Worm (Caenorhabditis elegans) whole organism, L2 larva: Measurements from ENCODE around the gene T23G4.127.

ENCODE experiments used
- C34F6.9 ChIP-seq: fragments of 150-350 bp; optimal IDR thresholded peaks from 2 replicates; lab custom pipeline; 2014; ENCODE audit warnings: missing biosample characterization, missing genetic modification characterization
- F13H6.1 ChIP-seq: sonication (generic microtip); optimal IDR thresholded peaks from 2 replicates; lab custom pipeline; 2016; ENCODE audit warnings: missing genetic modification characterization, missing compliant biosample characterization
- Y55F3AM.14 ChIP-seq: fragments of 200-800 bp; sonication (Bioruptor generic); optimal IDR thresholded peaks from 2 replicates; lab custom pipeline; 2018; ENCODE audit warnings: mild to moderate bottlenecking, missing genetic modification characterization, missing compliant biosample characterization
- ZK546.5 ChIP-seq: sonication (generic microtip); optimal IDR thresholded peaks from 2 replicates; lab custom pipeline; 2017; ENCODE audit warnings: missing biosample characterization, missing genetic modification characterization
- alr-1 ChIP-seq: fragments of 150-350 bp; optimal IDR thresholded peaks from 2 replicates; lab custom pipeline; 2014; ENCODE audit warnings: missing biosample characterization, missing genetic modification characterization
- aly-2 ChIP-seq: fragments of 150-350 bp; optimal IDR thresholded peaks from 2 replicates; lab custom pipeline; 2014; ENCODE audit warnings: missing biosample characterization, missing genetic modification characterization
- ama-1 ChIP-seq: fragments of 150-350 bp; optimal IDR thresholded peaks from 2 replicates; lab custom pipeline; 2018; ENCODE audit warnings: inconsistent platforms
- ceh-16 ChIP-seq: fragments of 150-350 bp; optimal IDR thresholded peaks from 2 replicates; lab custom pipeline; 2014; ENCODE audit warnings: missing biosample characterization, missing genetic modification characterization
- ceh-82 ChIP-seq: fragments of 150-350 bp; optimal IDR thresholded peaks from 2 replicates; lab custom pipeline; 2014; ENCODE audit warnings: missing biosample characterization, missing genetic modification characterization
- crh-2 ChIP-seq: sonication (generic microtip); optimal IDR thresholded peaks from 2 replicates; lab custom pipeline; 2017; ENCODE audit warnings: missing biosample characterization, missing genetic modification characterization
- dmd-4 ChIP-seq: sonication (generic microtip); optimal IDR thresholded peaks from 2 replicates; lab custom pipeline; 2017; ENCODE audit warnings: missing biosample characterization, missing genetic modification characterization
- egl-27 ChIP-seq: sonication (generic microtip); optimal IDR thresholded peaks from 3 replicates; lab custom pipeline; 2017; ENCODE audit warnings: missing biosample characterization, missing genetic modification reagents, missing genetic modification characterization
- elt-1 ChIP-seq: fragments of 150-350 bp; optimal IDR thresholded peaks from 2 replicates; lab custom pipeline; 2014; ENCODE audit warnings: missing biosample characterization, missing genetic modification characterization
- elt-3 ChIP-seq: sonication (generic microtip); optimal IDR thresholded peaks from 2 replicates; lab custom pipeline; 2017; ENCODE audit warnings: missing biosample characterization, missing genetic modification characterization
- gmeb-1 ChIP-seq: fragments of 150-350 bp; optimal IDR thresholded peaks from 2 replicates; lab custom pipeline; 2014; ENCODE audit warnings: missing biosample characterization, missing genetic modification characterization
- lin-13 ChIP-seq: fragments of 150-350 bp; optimal IDR thresholded peaks from 2 replicates; lab custom pipeline; 2014; ENCODE audit warnings: missing biosample characterization, missing genetic modification reagents, missing genetic modification characterization
- lin-39 ChIP-seq: fragments of 150-350 bp; optimal IDR thresholded peaks from 2 replicates; lab custom pipeline; 2014; ENCODE audit warnings: missing biosample characterization, missing genetic modification reagents, missing genetic modification characterization
- lsy-2 ChIP-seq, 2 experiments: fragments of 150-350 bp in 1 of 2; sonication (generic microtip) in 1 of 2; optimal IDR thresholded peaks; 2 replicates each; lab custom pipeline; 2014 to 2017; ENCODE audit warnings: missing biosample characterization in 2 of 2, missing genetic modification characterization in 2 of 2
- mab-5 ChIP-seq: fragments of 150-350 bp; optimal IDR thresholded peaks from 2 replicates; lab custom pipeline; 2014; ENCODE audit warnings: missing biosample characterization, missing genetic modification characterization
- nhr-10 ChIP-seq: sonication (generic microtip); optimal IDR thresholded peaks from 2 replicates; lab custom pipeline; 2017; ENCODE audit warnings: missing biosample characterization, missing genetic modification characterization
- nhr-11 ChIP-seq: fragments of 150-350 bp; optimal IDR thresholded peaks from 2 replicates; lab custom pipeline; 2014; ENCODE audit warnings: missing biosample characterization, missing genetic modification characterization
- nhr-12 ChIP-seq: fragments of 150-350 bp; optimal IDR thresholded peaks from 2 replicates; lab custom pipeline; 2014; ENCODE audit warnings: missing biosample characterization, missing genetic modification characterization
- nhr-129 ChIP-seq: fragments of 150-350 bp; optimal IDR thresholded peaks from 2 replicates; lab custom pipeline; 2014; ENCODE audit warnings: missing biosample characterization, missing genetic modification characterization
- nhr-21 ChIP-seq: fragments of 150-350 bp; optimal IDR thresholded peaks from 2 replicates; lab custom pipeline; 2014; ENCODE audit warnings: missing biosample characterization, missing genetic modification characterization
- nhr-23 ChIP-seq: fragments of 150-350 bp; optimal IDR thresholded peaks from 2 replicates; lab custom pipeline; 2014; ENCODE audit warnings: missing biosample characterization, missing genetic modification reagents, missing genetic modification characterization
- nhr-237 ChIP-seq: fragments of 150-350 bp; optimal IDR thresholded peaks from 2 replicates; lab custom pipeline; 2014; ENCODE audit warnings: missing biosample characterization, missing genetic modification characterization
- nhr-25 ChIP-seq: fragments of 150-350 bp; sonication (generic microtip); optimal IDR thresholded peaks from 3 replicates; lab custom pipeline; 2014; ENCODE audit warnings: missing biosample characterization, missing genetic modification characterization
- nhr-6 ChIP-seq: fragments of 150-350 bp; optimal IDR thresholded peaks from 2 replicates; lab custom pipeline; 2014; ENCODE audit warnings: missing biosample characterization, missing genetic modification characterization
- nhr-77 ChIP-seq: fragments of 150-350 bp; optimal IDR thresholded peaks from 2 replicates; lab custom pipeline; 2014; ENCODE audit warnings: missing biosample characterization, missing genetic modification characterization
- peb-1 ChIP-seq: fragments of 150-350 bp; optimal IDR thresholded peaks from 2 replicates; lab custom pipeline; 2014; ENCODE audit warnings: missing biosample characterization, missing genetic modification characterization
- sem-4 ChIP-seq: fragments of 150-350 bp; optimal IDR thresholded peaks from 2 replicates; lab custom pipeline; 2014; ENCODE audit warnings: missing biosample characterization, missing genetic modification reagents, missing genetic modification characterization
- skn-1 ChIP-seq: sonication (generic microtip); optimal IDR thresholded peaks from 2 replicates; lab custom pipeline; 2017; ENCODE audit warnings: missing biosample characterization, missing genetic modification characterization
- sma-3 ChIP-seq: sonication (generic microtip); optimal IDR thresholded peaks from 2 replicates; lab custom pipeline; 2016; ENCODE audit warnings: missing genetic modification reagents, missing genetic modification characterization, missing compliant biosample characterization
- sma-9 ChIP-seq, 2 experiments: fragments of 150-350 bp in 1 of 2; sonication (generic microtip) in 1 of 2; optimal IDR thresholded peaks; 2 replicates each; lab custom pipeline; 2014 to 2016; ENCODE audit warnings: missing genetic modification characterization in 2 of 2, mild to moderate bottlenecking in 1 of 2, missing biosample characterization in 1 of 2, missing compliant biosample characterization in 1 of 2, missing genetic modification reagents in 1 of 2, moderate library complexity in 1 of 2
- snpc-4 ChIP-seq: fragments of 150-350 bp; optimal IDR thresholded peaks from 2 replicates; lab custom pipeline; 2014; ENCODE audit warnings: missing biosample characterization, missing genetic modification characterization
- unc-39 ChIP-seq: fragments of 150-350 bp; optimal IDR thresholded peaks from 2 replicates; lab custom pipeline; 2014; ENCODE audit warnings: missing biosample characterization, missing genetic modification characterization
- unc-55 ChIP-seq: fragments of 150-350 bp; sonication (generic microtip); optimal IDR thresholded peaks from 3 replicates; lab custom pipeline; 2014; ENCODE audit warnings: missing biosample characterization, missing genetic modification reagents, missing genetic modification characterization
- unc-62 ChIP-seq: fragments of 150-350 bp; optimal IDR thresholded peaks from 2 replicates; lab custom pipeline; 2014; ENCODE audit warnings: missing biosample characterization, missing genetic modification reagents, missing genetic modification characterization
- ztf-1 ChIP-seq: fragments of 200-800 bp; sonication (Bioruptor generic); conservative IDR thresholded peaks from 2 replicates; pipeline ENCODE4 v1.3.6; 2022; ENCODE audit warnings: missing genetic modification characterization, missing compliant biosample characterization
- ztf-11 ChIP-seq: sonication (generic microtip); optimal IDR thresholded peaks from 2 replicates; lab custom pipeline; 2017; ENCODE audit warnings: missing biosample characterization, missing genetic modification characterization
- ztf-4 ChIP-seq: fragments of 150-350 bp; optimal IDR thresholded peaks from 2 replicates; lab custom pipeline; 2014; ENCODE audit warnings: missing biosample characterization, missing genetic modification characterization

T23G4.127 gene

ce11 chrIV:13702681-13703080 is 4.2 kb upstream of the T23G4.127 start:
- TF ChIP-seq mab-5 (tag; lab: Kevin White, UChicago) (peak; percentile 57), ztf-1 (GFP tag; lab: Robert Waterston, UW) (no peak), gmeb-1 (tag; lab: Kevin White, UChicago) (no peak), nhr-10 (tag; lab: Kevin White, UChicago) (no peak), lin-13 (GFP tag; lab: Kevin White, UChicago) (no peak), lsy-2 (tag; optimal IDR thresholded peaks at IDR 0.05; lab: Kevin White, UChicago) (no peak), nhr-77 (tag; lab: Kevin White, UChicago) (no peak), skn-1 (tag; lab: Kevin White, UChicago) (no peak), dmd-4 (no peak), lin-39 (no peak), alr-1 (tag; lab: Kevin White, UChicago) (no peak), crh-2 (no peak), elt-3 (tag; lab: Kevin White, UChicago) (no peak), nhr-129 (tag; lab: Kevin White, UChicago) (peak; percentile 20), Y55F3AM.14 (GFP tag; lab: Kevin White, UChicago) (peak; percentile 29), unc-62 (GFP tag; lab: Kevin White, UChicago) (peak; percentile 2), nhr-21 (tag; lab: Kevin White, UChicago) (no peak), C34F6.9 (tag; lab: Kevin White, UChicago) (no peak), unc-39 (tag; lab: Kevin White, UChicago) (no peak), aly-2 (tag; lab: Kevin White, UChicago) (no peak)
- TF ChIP-seq, all 48 proteins: peak for 4

- TF ChIP-seq nhr-129 (tag; lab: Kevin White, UChicago) (peak; percentile 27), C34F6.9 (tag; lab: Kevin White, UChicago) (no peak)
- TF ChIP-seq, all 48 proteins: peak for 1
Measured at ce11 chrIV:13701472-13701871, 3.0 kb upstream of the T23G4.127 start.

- TF ChIP-seq mab-5 (tag; lab: Kevin White, UChicago) (peak; percentile 56), nhr-25 (tag; lab: Kevin White, UChicago) (peak; percentile 4), ama-1 (no peak), gmeb-1 (tag; lab: Kevin White, UChicago) (no peak)
Measured at ce11 chrIV:13700847-13701246, 2.3 kb upstream of the T23G4.127 start.

ce11 chrIV:13699384-13699788 is 883 bp upstream of the T23G4.127 start:
- TF ChIP-seq nhr-21 (tag; lab: Kevin White, UChicago) (no peak), egl-27 (tag; lab: Kevin White, UChicago) (peak; percentile 52), nhr-23 (tag; lab: Kevin White, UChicago) (peak; percentile 73), elt-1 (tag; lab: Kevin White, UChicago) (peak; percentile 52), crh-2 (peak; percentile 28), nhr-129 (tag; lab: Kevin White, UChicago) (peak; percentile 72), lsy-2 (tag; optimal IDR thresholded peaks at IDR 0.05; lab: Kevin White, UChicago) (peak in 1 of 2 experiments; percentile 43), F13H6.1 (peak; percentile 53), unc-62 (GFP tag; lab: Kevin White, UChicago) (peak; percentile 81), snpc-4 (no peak), lin-39 (peak; percentile 94), sem-4 (peak; percentile 36), skn-1 (tag; lab: Kevin White, UChicago) (no peak), sma-9 (GFP tag; optimal IDR thresholded peaks at IDR 0.05; lab: Kevin White, UChicago) (peak; percentile 55), sma-9 (tag; optimal IDR thresholded peaks at IDR 0.05; lab: Kevin White, UChicago) (no peak), ceh-16 (peak; percentile 86), ZK546.5 (no peak), mab-5 (tag; lab: Kevin White, UChicago) (peak; percentile 99), ama-1 (no peak), ztf-4 (tag; lab: Kevin White, UChicago) (no peak), nhr-11 (no peak), sma-3 (no peak), lin-13 (GFP tag; lab: Kevin White, UChicago) (peak; percentile 18), C34F6.9 (tag; lab: Kevin White, UChicago) (no peak), nhr-237 (no peak)

- no peak for TF ChIP-seq nhr-77 (tag; lab: Kevin White, UChicago)
- TF ChIP-seq elt-3 (tag; lab: Kevin White, UChicago): no peak
- TF ChIP-seq sma-9 (GFP tag; optimal IDR thresholded peaks at IDR 0.05; lab: Kevin White, UChicago): no peak
- no peak for TF ChIP-seq sma-9 (tag; optimal IDR thresholded peaks at IDR 0.05; lab: Kevin White, UChicago)
- no peak for TF ChIP-seq elt-1 (tag; lab: Kevin White, UChicago)
- no peak for TF ChIP-seq dmd-4
- no peak for TF ChIP-seq ZK546.5
- TF ChIP-seq unc-55: no peak
- TF ChIP-seq nhr-6: no peak
- no peak for TF ChIP-seq ama-1
- no peak for TF ChIP-seq ztf-11 (tag; lab: Kevin White, UChicago)
- TF ChIP-seq nhr-12 (tag; lab: Kevin White, UChicago): no peak
- TF ChIP-seq nhr-21 (tag; lab: Kevin White, UChicago): no peak
- TF ChIP-seq peb-1 (tag; lab: Kevin White, UChicago): no peak
- TF ChIP-seq snpc-4: no peak
- no peak for TF ChIP-seq ceh-82
Measured at ce11 chrIV:13696900-13697299, 1.6 kb downstream of the T23G4.127 start.
